Fruit fly (Drosophila melanogaster) whole organism, adult: ENCODE results near the gene CG32379.
A peak's percentile ranks its signal among the peaks of the same experiment; 100 is the strongest.

Source experiments
- CG11617 ChIP-seq: fragments of 200-800 bp; sonication (Bioruptor generic); optimal IDR thresholded peaks from 2 replicates; lab custom pipeline; 2017; ENCODE audit warnings: mild to moderate bottlenecking, missing biosample characterization, missing genetic modification reagents, missing genetic modification characterization
- CG12768 ChIP-seq: fragments of 200-800 bp; sonication (Bioruptor generic); optimal IDR thresholded peaks from 2 replicates; lab custom pipeline; 2017; ENCODE audit warnings: missing biosample characterization, missing genetic modification characterization, mild to moderate bottlenecking, moderate library complexity, missing genetic modification reagents
- CG14711 ChIP-seq: fragments of 200-800 bp; sonication (Bioruptor generic); optimal IDR thresholded peaks from 2 replicates; lab custom pipeline; 2018; ENCODE audit warnings: missing biosample characterization, mild to moderate bottlenecking, missing genetic modification characterization, moderate library complexity
- CG1620 ChIP-seq: fragments of 200-800 bp; sonication (Bioruptor generic); optimal IDR thresholded peaks from 2 replicates; lab custom pipeline; 2016; ENCODE audit warnings: missing biosample characterization, missing genetic modification characterization
- CG33017 ChIP-seq: fragments of 200-800 bp; sonication (Bioruptor generic); optimal IDR thresholded peaks from 2 replicates; lab custom pipeline; 2018; ENCODE audit warnings: missing biosample characterization, mild to moderate bottlenecking, missing genetic modification characterization, moderate library complexity
- CG5204 ChIP-seq: fragments of 200-800 bp; sonication (Bioruptor generic); optimal IDR thresholded peaks from 2 replicates; lab custom pipeline; 2016; ENCODE audit warnings: missing biosample characterization, missing genetic modification characterization
- CG7045 ChIP-seq: fragments of 200-800 bp; sonication (Bioruptor generic); optimal IDR thresholded peaks from 2 replicates; lab custom pipeline; 2017; ENCODE audit warnings: missing biosample characterization, mild to moderate bottlenecking, missing genetic modification characterization
- CG7101 ChIP-seq: fragments of 200-800 bp; sonication (Bioruptor generic); optimal IDR thresholded peaks from 2 replicates; lab custom pipeline; 2018; ENCODE audit warnings: missing biosample characterization, mild to moderate bottlenecking, missing genetic modification characterization, moderate library complexity
- Clk ChIP-seq: fragments of 200-800 bp; sonication (Bioruptor generic); optimal IDR thresholded peaks from 2 replicates; lab custom pipeline; 2017; ENCODE audit warnings: missing biosample characterization, missing genetic modification characterization
- Crg-1 ChIP-seq: fragments of 200-800 bp; sonication (Bioruptor generic); optimal IDR thresholded peaks from 2 replicates; lab custom pipeline; 2016; ENCODE audit warnings: missing biosample characterization, missing genetic modification characterization
- Hr96 ChIP-seq: fragments of 200-800 bp; sonication (Bioruptor generic); optimal IDR thresholded peaks from 2 replicates; lab custom pipeline; 2016; ENCODE audit warnings: missing biosample characterization, missing genetic modification characterization
- Mnt ChIP-seq: fragments of 200-800 bp; sonication (Bioruptor generic); optimal IDR thresholded peaks from 2 replicates; lab custom pipeline; 2016; ENCODE audit warnings: missing biosample characterization, mild to moderate bottlenecking, missing genetic modification characterization
- bab1 ChIP-seq: fragments of 200-800 bp; sonication (Bioruptor generic); optimal IDR thresholded peaks from 3 replicates; lab custom pipeline; 2019; ENCODE audit warnings: missing biosample characterization, mild to moderate bottlenecking, missing genetic modification characterization, moderate library complexity
- cic ChIP-seq: fragments of 200-800 bp; sonication (Bioruptor generic); optimal IDR thresholded peaks from 2 replicates; lab custom pipeline; 2017; ENCODE audit warnings: missing biosample characterization, mild to moderate bottlenecking, missing genetic modification characterization, moderate library complexity
- cnc ChIP-seq, 2 experiments: fragments of >200 bp; optimal IDR thresholded peaks; 2 replicates each; lab custom pipeline; 2017
- kay ChIP-seq: fragments of 200-800 bp; sonication (Bioruptor generic); peaks from one replicate; lab custom pipeline; 2016; ENCODE audit warnings: missing biosample characterization, missing genetic modification characterization, borderline replicate concordance
- ovo ChIP-seq: fragments of 200-800 bp; sonication (Bioruptor generic); optimal IDR thresholded peaks from 2 replicates; lab custom pipeline; 2016; ENCODE audit warnings: missing biosample characterization, missing genetic modification characterization
- pad ChIP-seq: fragments of 200-800 bp; sonication (Bioruptor generic); optimal IDR thresholded peaks from 3 replicates; lab custom pipeline; 2017; ENCODE audit warnings: missing biosample characterization, missing genetic modification characterization, mild to moderate bottlenecking, moderate library complexity, missing genetic modification reagents
- tj ChIP-seq: fragments of 200-800 bp; sonication (Bioruptor generic); optimal IDR thresholded peaks from 3 replicates; lab custom pipeline; 2017; ENCODE audit warnings: missing biosample characterization, mild to moderate bottlenecking, missing genetic modification characterization, moderate library complexity
- toe ChIP-seq: fragments of 200-800 bp; sonication (Bioruptor generic); optimal IDR thresholded peaks from 2 replicates; lab custom pipeline; 2016; ENCODE audit warnings: missing biosample characterization, missing genetic modification characterization

CG32379 gene

DNA sequence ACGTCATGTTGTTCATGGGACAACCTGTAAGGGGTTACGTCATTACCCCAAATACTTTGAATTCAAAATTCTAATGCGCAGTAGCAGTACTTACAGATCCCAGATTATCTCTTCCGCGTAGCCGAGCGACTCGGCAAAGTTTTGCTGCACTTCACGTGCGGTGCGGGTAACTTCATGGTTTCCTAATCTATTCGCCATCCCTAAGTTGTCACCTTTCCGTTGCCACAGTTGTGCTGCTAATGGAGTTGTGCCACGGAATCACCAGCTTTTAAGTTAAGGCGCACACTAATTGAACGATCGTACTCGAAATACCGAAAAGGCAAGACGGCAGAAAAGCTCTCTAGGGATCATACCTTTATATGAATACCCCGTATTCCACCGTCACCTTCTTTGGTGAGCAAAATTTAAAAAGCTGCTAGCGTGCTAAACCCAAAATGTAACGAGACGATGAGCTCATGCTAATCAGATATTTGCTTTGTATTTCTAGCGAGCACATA, 36.3 kb upstream of the CG32379 start, which contains the start of gene pst:
TSS of gene pst (minus strand) at position 437 of the 497 bp plus-strand sequence.
- TF ChIP-seq CG33017 (tag; lab: Kevin White, UChicago) (peak; percentile 12), kay (no peak), tj (GFP tag; lab: Kevin White, UChicago) (no peak), CG11617 (GFP tag; lab: Kevin White, UChicago) (peak; percentile 39), cic (GFP tag; lab: Kevin White, UChicago) (no peak), CG14711 (tag; lab: Kevin White, UChicago) (no peak), CG12768 (no peak), Clk (no peak), Mnt (GFP tag; lab: Kevin White, UChicago) (peak; percentile 56), Crg-1 (no peak), toe (GFP tag; lab: Kevin White, UChicago) (no peak), CG7101 (tag; lab: Kevin White, UChicago) (peak; percentile 43), CG5204 (no peak), ovo (GFP tag; lab: Kevin White, UChicago) (no peak), bab1 (GFP tag; lab: Kevin White, UChicago) (peak; percentile 10), pad (GFP tag; lab: Kevin White, UChicago) (no peak), CG1620 (peak; percentile 46), cnc (optimal IDR thresholded peaks at IDR 0.05; lab: Kevin White, UChicago) (no peak), Hr96 (GFP tag; lab: Kevin White, UChicago) (peak; percentile 53), CG7045 (no peak)

DNA sequence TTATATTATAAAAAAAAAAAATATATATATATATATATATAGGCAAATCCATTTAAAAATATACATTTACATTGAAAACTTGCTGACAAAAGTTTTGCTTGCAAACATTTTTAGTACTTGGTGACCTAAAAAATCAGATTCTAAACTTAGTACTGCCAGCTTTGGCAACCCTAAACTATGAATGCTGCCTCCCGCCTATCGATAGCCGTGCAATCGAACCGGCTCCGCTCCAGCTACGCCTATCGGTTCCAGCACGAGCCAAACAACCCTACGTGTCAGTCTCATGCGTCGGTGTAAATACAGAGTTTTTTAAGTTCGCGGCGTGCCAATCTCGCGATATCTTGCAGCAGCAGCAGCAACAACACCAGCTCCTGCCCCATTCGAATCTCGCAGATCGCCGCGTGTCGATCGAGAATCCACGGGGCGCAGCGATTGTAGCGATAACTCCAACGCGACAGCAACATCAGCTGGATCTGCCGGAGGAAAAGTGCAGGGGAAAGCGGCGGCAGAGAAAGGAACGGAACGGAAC, 35.8 kb upstream of the CG32379 start, which contains the start of gene Sec63:
TSS of gene Sec63 (plus strand) at position 238 of the 529 bp plus-strand sequence.
- peak; percentile 5 for TF ChIP-seq CG11617 (GFP tag; lab: Kevin White, UChicago)
- TF ChIP-seq CG7101 (tag; lab: Kevin White, UChicago) = no peak
- peak; percentile 49 for TF ChIP-seq ovo (GFP tag; lab: Kevin White, UChicago)
- peak; percentile 12 for TF ChIP-seq Mnt (GFP tag; lab: Kevin White, UChicago)
- TF ChIP-seq pad (GFP tag; lab: Kevin White, UChicago) = peak; percentile 42
- no peak for TF ChIP-seq Clk
- no peak for TF ChIP-seq bab1 (GFP tag; lab: Kevin White, UChicago)
- TF ChIP-seq CG1620 = peak; percentile 40
- TF ChIP-seq cnc (optimal IDR thresholded peaks at IDR 0.05; lab: Kevin White, UChicago) = no peak
- TF ChIP-seq Hr96 (GFP tag; lab: Kevin White, UChicago) = peak; percentile 46
- no peak for TF ChIP-seq kay
- peak; percentile 98 for TF ChIP-seq CG14711 (tag; lab: Kevin White, UChicago)

DNA sequence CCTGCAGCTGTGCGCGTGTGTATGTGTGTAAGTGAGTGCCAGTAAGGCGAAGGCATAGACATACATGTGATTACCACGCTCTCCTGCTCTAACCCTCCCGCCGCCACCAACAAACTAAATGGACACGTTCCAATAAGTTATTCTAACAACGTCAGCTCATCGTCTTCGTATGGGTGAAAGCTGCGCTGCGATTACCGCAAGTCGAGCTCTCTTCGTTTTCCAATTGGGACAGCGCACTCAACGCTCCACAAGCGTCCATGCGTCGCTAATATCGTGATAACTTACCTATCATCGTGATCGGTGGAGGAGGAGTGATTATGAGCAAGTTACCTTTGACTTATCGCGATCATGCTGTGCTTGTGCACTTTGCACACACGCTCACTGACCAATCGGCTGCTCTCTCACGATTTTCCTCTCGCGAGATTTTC, 35.0 kb upstream of the CG32379 start:
- TF ChIP-seq kay (no peak), ovo (GFP tag; lab: Kevin White, UChicago) (peak; percentile 26), toe (GFP tag; lab: Kevin White, UChicago) (no peak), CG14711 (tag; lab: Kevin White, UChicago) (no peak), CG7101 (tag; lab: Kevin White, UChicago) (peak; percentile 27), bab1 (GFP tag; lab: Kevin White, UChicago) (peak; percentile 52), tj (GFP tag; lab: Kevin White, UChicago) (peak; percentile 88), cnc (optimal IDR thresholded peaks at IDR 0.05; lab: Kevin White, UChicago) (no peak), Clk (no peak), CG7045 (peak; percentile 32), cic (GFP tag; lab: Kevin White, UChicago) (peak; percentile 86), pad (GFP tag; lab: Kevin White, UChicago) (peak; percentile 57), CG33017 (tag; lab: Kevin White, UChicago) (peak; percentile 70), CG12768 (peak; percentile 71), CG11617 (GFP tag; lab: Kevin White, UChicago) (no peak), CG1620 (no peak), Crg-1 (no peak), Hr96 (GFP tag; lab: Kevin White, UChicago) (no peak), Mnt (GFP tag; lab: Kevin White, UChicago) (peak; percentile 93)

DNA sequence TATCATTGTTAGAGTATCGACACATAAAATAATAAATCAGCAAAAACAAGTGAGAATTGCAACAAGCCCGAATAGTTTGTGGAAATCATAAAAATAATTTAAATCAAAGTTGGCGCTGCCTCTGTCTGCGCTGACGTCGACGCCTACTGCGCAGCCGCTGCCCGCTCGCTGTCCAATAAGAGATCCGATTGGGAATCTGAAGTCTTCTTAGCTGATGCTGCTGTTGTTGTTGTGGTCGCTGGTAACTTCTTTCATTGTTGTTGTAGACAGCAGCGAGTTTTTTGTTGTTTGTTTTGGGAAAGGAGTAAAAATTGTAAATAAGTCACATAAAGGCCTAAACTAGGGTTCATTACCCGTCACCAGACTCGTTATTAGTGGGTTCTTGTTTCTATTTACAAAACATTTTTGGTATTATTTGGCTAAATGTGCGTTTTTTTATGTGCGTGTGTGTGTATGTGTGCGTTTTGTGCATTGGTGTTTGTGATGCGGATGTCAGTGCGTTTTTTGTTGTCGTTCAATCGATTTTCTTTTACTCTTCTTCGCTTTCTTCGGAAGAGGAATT, 31.4 kb upstream of the CG32379 start:
- TF ChIP-seq CG11617 (GFP tag; lab: Kevin White, UChicago) (no peak), CG33017 (tag; lab: Kevin White, UChicago) (no peak), Mnt (GFP tag; lab: Kevin White, UChicago) (no peak), toe (GFP tag; lab: Kevin White, UChicago) (no peak), CG1620 (no peak), Clk (no peak), bab1 (GFP tag; lab: Kevin White, UChicago) (no peak), CG7045 (no peak)

DNA sequence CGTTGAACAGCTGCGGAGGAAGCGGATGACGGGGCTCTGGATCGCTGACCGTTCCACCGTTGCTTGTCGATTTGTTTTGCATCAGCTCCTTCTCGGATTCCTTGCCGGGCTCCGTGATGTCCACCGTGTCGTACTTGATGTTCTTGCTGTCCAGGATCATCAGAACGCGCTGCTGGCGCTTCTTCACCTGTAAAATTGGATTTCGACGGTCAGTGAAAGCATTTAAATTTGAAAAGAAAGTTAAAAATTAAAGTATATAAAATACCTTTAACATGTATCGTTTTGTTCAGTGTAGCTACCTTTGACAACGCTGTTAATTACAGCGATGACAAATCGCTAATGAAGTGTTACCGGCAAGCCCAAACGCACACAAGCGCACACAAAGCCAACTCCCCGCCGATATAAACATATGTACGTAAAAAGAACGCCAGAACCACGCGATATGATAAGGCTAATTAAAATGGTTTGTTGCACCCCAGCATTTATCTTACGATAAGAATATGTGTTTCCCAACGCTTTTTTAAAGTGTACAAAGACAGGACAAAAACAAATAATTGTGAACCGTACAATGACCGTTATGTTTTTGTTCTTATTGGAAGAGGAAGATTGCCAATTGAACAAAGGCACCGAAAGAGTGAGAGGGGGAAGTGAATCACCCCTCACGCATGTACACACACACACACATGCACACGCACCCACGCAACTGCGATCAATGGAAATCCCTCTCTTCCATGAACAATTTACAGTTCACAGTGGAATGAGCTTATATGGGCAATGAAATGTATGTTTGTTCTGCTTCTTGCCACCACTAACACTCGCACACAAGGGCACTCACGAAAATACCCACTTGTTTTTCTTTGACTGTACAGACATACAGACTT, 28.1 kb upstream of the CG32379 start:
- TF ChIP-seq CG1620 (no peak), CG33017 (tag; lab: Kevin White, UChicago) (no peak), kay (peak; percentile 92), Mnt (GFP tag; lab: Kevin White, UChicago) (peak; percentile 44), CG14711 (tag; lab: Kevin White, UChicago) (no peak), Hr96 (GFP tag; lab: Kevin White, UChicago) (no peak), ovo (GFP tag; lab: Kevin White, UChicago) (peak; percentile 91), cic (GFP tag; lab: Kevin White, UChicago) (peak; percentile 50), CG7101 (tag; lab: Kevin White, UChicago) (no peak), CG12768 (no peak), Clk (no peak), Crg-1 (peak; percentile 7), toe (GFP tag; lab: Kevin White, UChicago) (no peak), bab1 (GFP tag; lab: Kevin White, UChicago) (no peak), CG11617 (GFP tag; lab: Kevin White, UChicago) (peak; percentile 5), CG7045 (no peak), cnc (optimal IDR thresholded peaks at IDR 0.05; lab: Kevin White, UChicago) (no peak), pad (GFP tag; lab: Kevin White, UChicago) (peak; percentile 99), tj (GFP tag; lab: Kevin White, UChicago) (no peak), CG5204 (no peak)
